Worm (Caenorhabditis elegans): Measurements from ENCODE around the gene C18B10.6.

Gene C18B10.6

DNA sequence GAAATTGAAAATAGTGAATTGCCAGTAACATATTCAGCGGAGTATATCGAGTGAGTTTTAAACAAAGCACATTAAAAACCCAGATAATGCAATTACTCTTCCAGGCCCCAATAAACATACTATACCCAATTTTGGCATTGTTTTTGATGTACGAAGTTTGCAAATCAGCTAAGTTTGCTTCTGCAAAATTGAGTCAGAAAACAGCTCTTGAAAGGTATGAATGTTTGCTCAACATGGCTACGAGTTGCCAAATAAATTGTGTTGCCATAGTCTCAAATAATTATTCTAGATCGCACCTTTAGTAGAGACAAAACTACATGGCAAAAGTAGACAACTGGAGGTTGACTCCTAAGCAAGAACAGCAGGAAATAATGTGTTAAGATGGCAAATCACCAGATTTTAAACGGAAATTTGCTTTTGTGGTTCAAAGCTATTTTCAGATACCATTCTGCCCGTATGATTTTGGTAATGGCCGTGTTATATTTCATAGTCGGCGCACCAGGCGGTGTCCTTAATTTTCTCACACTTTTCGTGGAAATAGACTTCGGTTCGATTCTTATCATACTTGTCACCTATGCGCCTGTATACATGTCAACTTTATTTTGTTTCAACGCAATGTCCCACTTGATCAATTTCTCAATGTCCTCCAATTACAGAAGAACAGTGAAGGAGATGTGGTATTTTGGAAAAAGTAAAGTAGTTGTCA is 48.3 kb downstream of the C18B10.6 start (continued):
- TF ChIP-seq nhr-111 (GFP tag; optimal IDR thresholded peaks at IDR 0.05) (no peak), pqm-1 (tag; optimal IDR thresholded peaks at IDR 0.05) (no peak), cey-2 (tag; optimal IDR thresholded peaks at IDR 0.05; ENCODE audit: borderline replicate concordance, insufficient read depth) (no peak), mdt-29 (GFP tag; IDR thresholded peaks at IDR 0.05) (0 out of 2 replicates have a peak, but pooled peaks have one; percentile 6), F49E8.2 (tag; optimal IDR thresholded peaks at IDR 0.05; ENCODE audit: borderline replicate concordance) (no peak), lin-1 (GFP tag; IDR thresholded peaks at IDR 0.05) (peak; percentile 58; the same call in 1 of the 2 replicates), dmd-8 (GFP tag; IDR thresholded peaks at IDR 0.05) (no peak), spr-3 (GFP tag; optimal IDR thresholded peaks at IDR 0.05) (peak; percentile 39), nhr-6 (tag; optimal IDR thresholded peaks at IDR 0.05) (no peak), skn-1 (tag; optimal IDR thresholded peaks at IDR 0.05) (no peak), Y5F2A.4 (GFP tag; optimal IDR thresholded peaks at IDR 0.05) (peak; percentile 29), ZK337.2 (GFP tag; IDR thresholded peaks at IDR 0.05) (no peak), madf-5 (GFP tag; IDR thresholded peaks at IDR 0.05) (peak; percentile 9 to 66; a peak in 1 of 4 replicates), F44E2.7 (GFP tag; IDR thresholded peaks at IDR 0.05) (no peak), ztf-11 (tag; optimal IDR thresholded peaks at IDR 0.05) (no peak), daf-16 (GFP tag; optimal IDR thresholded peaks at IDR 0.05) (peak in 1 of 2 experiments; percentile 27), daf-16 (tag; optimal IDR thresholded peaks at IDR 0.05) (peak; percentile 37), snpc-4 (tag; optimal IDR thresholded peaks at IDR 0.05) (no peak), unc-130 (GFP tag; optimal IDR thresholded peaks at IDR 0.05) (no peak), php-3 (GFP tag; IDR thresholded peaks at IDR 0.05) (peak; percentile 60), unc-62 (GFP tag; optimal IDR thresholded peaks at IDR 0.05 in 1 of 2) (peak in 1 of 2 experiments; percentile 74), unc-62 (tag; optimal IDR thresholded peaks at IDR 0.05) (no peak), gei-8 (GFP tag; optimal IDR thresholded peaks at IDR 0.05) (no peak), Y105C5A.15 (GFP tag; IDR thresholded peaks at IDR 0.05) (0 out of 2 replicates have a peak, but pooled peaks have one; percentile 2), daf-12 (tag; optimal IDR thresholded peaks at IDR 0.05) (no peak), ces-1 (GFP tag; optimal IDR thresholded peaks at IDR 0.05) (no peak), arid-1 (GFP tag; conservative IDR thresholded peaks at IDR 0.05) (peak; percentile 46; the same call in 1 of the 2 replicates), zfp-2 (tag; optimal IDR thresholded peaks at IDR 0.05) (no peak), daf-8 (GFP tag; IDR thresholded peaks at IDR 0.05) (0 out of 2 replicates have a peak, but pooled peaks have one; percentile 50), dmd-9 (GFP tag; IDR thresholded peaks at IDR 0.05) (no peak), duxl-1 (tag; optimal IDR thresholded peaks at IDR 0.05; ENCODE audit: poor library complexity) (peak; percentile 35), mxl-2 (GFP tag; conservative IDR thresholded peaks at IDR 0.05) (no peak), Y48G9A.11 (GFP tag; IDR thresholded peaks at IDR 0.05) (peak; percentile 38; the same call in 1 of the 2 replicates), attf-4 (tag; optimal IDR thresholded peaks at IDR 0.05) (no peak), ama-1 (optimal IDR thresholded peaks at IDR 0.05) (peak; percentile 73), T20F7.1 (GFP tag; optimal IDR thresholded peaks at IDR 0.05) (peak; percentile 22), ceh-28 (tag; optimal IDR thresholded peaks at IDR 0.05) (no peak), lin-39 (tag; optimal IDR thresholded peaks at IDR 0.05) (no peak), nhr-48 (tag; optimal IDR thresholded peaks at IDR 0.05) (peak; percentile 32), nhr-237 (tag; optimal IDR thresholded peaks at IDR 0.05) (no peak)

DNA sequence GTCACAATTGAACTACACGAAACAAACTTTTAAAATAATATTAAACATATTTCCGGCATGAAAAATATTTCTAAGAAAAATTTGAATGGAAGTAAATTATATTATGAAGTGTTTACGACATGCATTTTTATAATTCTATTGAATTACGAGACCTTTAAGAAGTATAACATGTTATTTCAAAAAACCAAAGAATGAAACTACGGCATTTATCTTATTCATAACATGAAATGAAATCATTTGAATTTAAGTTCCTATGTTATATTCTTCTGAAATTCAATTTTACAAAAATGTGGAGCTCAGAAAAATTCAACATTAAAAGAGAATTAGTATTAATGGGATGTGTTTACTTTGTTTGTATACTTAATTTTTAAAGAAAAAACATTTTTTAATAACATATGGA is 49.8 kb downstream of the C18B10.6 start, which contains the start of gene srw-71:
srw-71 (minus strand) TSS at position 101 of the 400 bp plus-strand sequence.
- TF ChIP-seq aha-1 (tag) (peak; percentile 11), daf-8 (GFP tag; IDR thresholded peaks at IDR 0.05) (no peak)

Data from whole organism, L4 larva.